Worm (Caenorhabditis elegans) whole organism, L4 larva: ENCODE data around the gene sre-31.
A peak's percentile ranks its signal among the peaks of the same experiment; 100 is the strongest.

ENCODE experiments used
- F26F4.8 ChIP-seq: fragments of 200-800 bp; sonication (Bioruptor generic); conservative IDR thresholded peaks from 2 replicates; pipeline ENCODE4 v1.3.6; 2022; ENCODE audit warnings: missing genetic modification characterization, missing compliant biosample characterization
- F37D6.2 ChIP-seq: sonication (generic microtip); optimal IDR thresholded peaks from 2 replicates; lab custom pipeline; 2016; ENCODE audit warnings: mild to moderate bottlenecking, missing genetic modification characterization, missing compliant biosample characterization
- R02D3.7 ChIP-seq: fragments of 150-350 bp; sonication (generic microtip); optimal IDR thresholded peaks from 3 replicates; lab custom pipeline; 2014; ENCODE audit warnings: missing biosample characterization, missing genetic modification characterization
- T20F7.1 ChIP-seq: fragments of 200-800 bp; sonication (Bioruptor generic); optimal IDR thresholded peaks from 2 replicates; lab custom pipeline; 2018; ENCODE audit warnings: mild to moderate bottlenecking, missing genetic modification characterization, missing compliant biosample characterization
- T26A8.4 ChIP-seq: fragments of 200-800 bp; sonication (Bioruptor generic); IDR thresholded peaks from 2 replicates; pipeline ENCODE4 v1.3.6; 2022; ENCODE audit warnings: missing genetic modification characterization, missing compliant biosample characterization
- Y5F2A.4 ChIP-seq: fragments of 200-800 bp; sonication (Bioruptor generic); optimal IDR thresholded peaks from 2 replicates; lab custom pipeline; 2018; ENCODE audit warnings: mild to moderate bottlenecking, missing genetic modification characterization, missing compliant biosample characterization
- Y75B8A.6 ChIP-seq: fragments of 200-800 bp; sonication (Bioruptor generic); IDR thresholded peaks from 2 replicates; pipeline ENCODE4 v1.3.6; 2022; ENCODE audit warnings: missing genetic modification reagents, missing genetic modification characterization, missing compliant biosample characterization
- ZK546.5 ChIP-seq, 2 experiments: sonication (generic microtip); optimal IDR thresholded peaks; 2 replicates each; lab custom pipeline; 2017; ENCODE audit warnings: missing biosample characterization in 2 of 2, missing genetic modification characterization in 2 of 2
- aha-1 ChIP-seq: fragments of 150-350 bp; peaks from one replicate; lab custom pipeline; 2014; ENCODE audit warnings: missing biosample characterization, missing genetic modification characterization
- aly-2 ChIP-seq: sonication (generic microtip); optimal IDR thresholded peaks from 2 replicates; lab custom pipeline; 2018; ENCODE audit warnings: missing biosample characterization, missing genetic modification characterization
- arid-1 ChIP-seq: fragments of 200-800 bp; sonication (Bioruptor generic); conservative IDR thresholded peaks from 2 replicates; pipeline ENCODE4 v1.3.6; 2022; ENCODE audit warnings: missing genetic modification reagents, missing genetic modification characterization, missing compliant biosample characterization
- attf-4 ChIP-seq: sonication (generic microtip); optimal IDR thresholded peaks from 3 replicates; lab custom pipeline; 2017; ENCODE audit warnings: missing biosample characterization, missing genetic modification characterization
- ceh-62 ChIP-seq: sonication (generic microtip); optimal IDR thresholded peaks from 2 replicates; lab custom pipeline; 2017; ENCODE audit warnings: missing biosample characterization, missing genetic modification characterization
- ceh-82 ChIP-seq: sonication (generic microtip); optimal IDR thresholded peaks from 2 replicates; lab custom pipeline; 2017; ENCODE audit warnings: missing biosample characterization, missing genetic modification characterization
- daf-12 ChIP-seq: fragments of 150-350 bp; optimal IDR thresholded peaks from 2 replicates; lab custom pipeline; 2014; ENCODE audit warnings: missing biosample characterization, missing genetic modification reagents, missing genetic modification characterization
- daf-16 ChIP-seq, 3 experiments: sonication (generic microtip); optimal IDR thresholded peaks; 2 replicates each; lab custom pipeline; 2016 to 2017; ENCODE audit warnings: missing genetic modification characterization in 3 of 3, missing genetic modification reagents in 3 of 3, mild to moderate bottlenecking in 2 of 3, missing compliant biosample characterization in 2 of 3, missing biosample characterization in 1 of 3, moderate library complexity in 1 of 3
- daf-8 ChIP-seq: fragments of 200-800 bp; sonication (Bioruptor generic); IDR thresholded peaks from 2 replicates; pipeline ENCODE4 v1.3.6; 2022; ENCODE audit warnings: missing genetic modification characterization, missing compliant biosample characterization
- dmd-6 ChIP-seq: fragments of 200-800 bp; sonication (Bioruptor generic); IDR thresholded peaks from 2 replicates; pipeline ENCODE4 v1.3.6; 2022; ENCODE audit warnings: missing genetic modification reagents, missing genetic modification characterization, missing compliant biosample characterization
- duxl-1 ChIP-seq: sonication (generic microtip); optimal IDR thresholded peaks from 2 replicates; lab custom pipeline; 2016; ENCODE audit warnings: mild to moderate bottlenecking, missing genetic modification characterization, moderate library complexity, missing compliant biosample characterization; ENCODE audit not compliant: poor library complexity
- fos-1 ChIP-seq: fragments of 150-350 bp; optimal IDR thresholded peaks from 2 replicates; lab custom pipeline; 2014; ENCODE audit warnings: missing biosample characterization, missing genetic modification characterization
- hlh-11 ChIP-seq: fragments of 200-800 bp; sonication (Bioruptor generic); optimal IDR thresholded peaks from 2 replicates; lab custom pipeline; 2018; ENCODE audit warnings: mild to moderate bottlenecking, missing genetic modification characterization, missing compliant biosample characterization
- hlh-30 ChIP-seq: sonication (generic microtip); optimal IDR thresholded peaks from 2 replicates; lab custom pipeline; 2017; ENCODE audit warnings: antibody characterized with exemption, mild to moderate bottlenecking, missing genetic modification characterization, missing compliant biosample characterization; ENCODE audit not compliant: insufficient read depth
- hmg-1.1 ChIP-seq: fragments of 200-800 bp; sonication (Bioruptor generic); IDR thresholded peaks from 2 replicates; pipeline ENCODE4 v1.3.6; 2022; ENCODE audit warnings: missing genetic modification reagents, missing genetic modification characterization, missing compliant biosample characterization
- jun-1 ChIP-seq: fragments of 150-350 bp; optimal IDR thresholded peaks from 2 replicates; lab custom pipeline; 2014; ENCODE audit warnings: missing biosample characterization, missing genetic modification reagents, missing genetic modification characterization
- lin-1 ChIP-seq: fragments of 200-800 bp; sonication (Bioruptor generic); IDR thresholded peaks from 2 replicates; pipeline ENCODE4 v1.3.6; 2022; ENCODE audit warnings: missing genetic modification reagents, missing genetic modification characterization, missing compliant biosample characterization
- lin-29 ChIP-seq: fragments of 200-800 bp; sonication (Bioruptor generic); IDR thresholded peaks from 2 replicates; pipeline ENCODE4 v1.3.6; 2022; ENCODE audit warnings: missing genetic modification reagents, missing genetic modification characterization, missing compliant biosample characterization
- lin-39 ChIP-seq: fragments of 150-350 bp; optimal IDR thresholded peaks from 2 replicates; lab custom pipeline; 2014; ENCODE audit warnings: missing biosample characterization, missing genetic modification reagents, missing genetic modification characterization
- lir-3 ChIP-seq: sonication (generic microtip); optimal IDR thresholded peaks from 2 replicates; lab custom pipeline; 2016; ENCODE audit warnings: mild to moderate bottlenecking, missing genetic modification characterization, missing compliant biosample characterization
- mdl-1 ChIP-seq, 2 experiments: fragments of 150-350 bp in 1 of 2; sonication (generic microtip) in 1 of 2; optimal IDR thresholded peaks; 2 replicates each; lab custom pipeline; 2014 to 2017; ENCODE audit warnings: missing biosample characterization in 2 of 2, missing genetic modification characterization in 2 of 2
- mes-2 ChIP-seq: sonication (generic microtip); optimal IDR thresholded peaks from 2 replicates; lab custom pipeline; 2016; ENCODE audit warnings: missing genotype, mild to moderate bottlenecking, missing genetic modification characterization, missing compliant biosample characterization; ENCODE audit not compliant: poor library complexity, severe bottlenecking
- nhr-10 ChIP-seq: fragments of 150-350 bp; optimal IDR thresholded peaks from 2 replicates; lab custom pipeline; 2014; ENCODE audit warnings: missing biosample characterization, missing genetic modification characterization
- nhr-102 ChIP-seq: sonication (generic microtip); optimal IDR thresholded peaks from 2 replicates; lab custom pipeline; 2016; ENCODE audit warnings: mild to moderate bottlenecking, missing genetic modification characterization, moderate library complexity, missing compliant biosample characterization
- nhr-111 ChIP-seq: fragments of 200-800 bp; sonication (Bioruptor generic); optimal IDR thresholded peaks from 2 replicates; lab custom pipeline; 2018; ENCODE audit warnings: mild to moderate bottlenecking, missing genetic modification characterization, missing compliant biosample characterization
- nhr-25 ChIP-seq: sonication (generic microtip); optimal IDR thresholded peaks from 2 replicates; lab custom pipeline; 2017; ENCODE audit warnings: missing genetic modification characterization, mild to moderate bottlenecking, missing compliant biosample characterization, antibody characterized with exemption, moderate library complexity, borderline replicate concordance; ENCODE audit not compliant: insufficient read depth
- nhr-6 ChIP-seq: fragments of 150-350 bp; optimal IDR thresholded peaks from 2 replicates; lab custom pipeline; 2014; ENCODE audit warnings: missing biosample characterization, missing genetic modification characterization
- nhr-76 ChIP-seq: fragments of 150-350 bp; optimal IDR thresholded peaks from 2 replicates; lab custom pipeline; 2014; ENCODE audit warnings: missing biosample characterization, missing genetic modification characterization
- nhr-77 ChIP-seq: fragments of 150-350 bp; optimal IDR thresholded peaks from 2 replicates; lab custom pipeline; 2014; ENCODE audit warnings: missing biosample characterization, missing genetic modification characterization
- php-3 ChIP-seq: fragments of 200-800 bp; sonication (Bioruptor generic); IDR thresholded peaks from 2 replicates; pipeline ENCODE4 v1.3.6; 2022; ENCODE audit warnings: missing genetic modification reagents, missing genetic modification characterization, missing compliant biosample characterization
- pqm-1 ChIP-seq: sonication (generic microtip); optimal IDR thresholded peaks from 2 replicates; lab custom pipeline; 2017; ENCODE audit warnings: missing biosample characterization, missing genetic modification characterization
- rbr-2 ChIP-seq: sonication (generic microtip); optimal IDR thresholded peaks from 2 replicates; lab custom pipeline; 2016; ENCODE audit warnings: missing genotype, missing genetic modification characterization, missing compliant biosample characterization
- skn-1 ChIP-seq: fragments of 150-350 bp; optimal IDR thresholded peaks from 2 replicates; lab custom pipeline; 2014; ENCODE audit warnings: missing biosample characterization, missing genetic modification characterization
- snpc-4 ChIP-seq: fragments of 150-350 bp; optimal IDR thresholded peaks from 2 replicates; lab custom pipeline; 2014; ENCODE audit warnings: missing biosample characterization, missing genetic modification characterization
- spr-3 ChIP-seq: fragments of 200-800 bp; sonication (Bioruptor generic); optimal IDR thresholded peaks from 2 replicates; lab custom pipeline; 2018; ENCODE audit warnings: mild to moderate bottlenecking, missing genetic modification characterization, missing compliant biosample characterization
- vab-7 ChIP-seq: fragments of 200-800 bp; sonication (Bioruptor generic); IDR thresholded peaks from 2 replicates; pipeline ENCODE4 v1.3.6; 2022; ENCODE audit warnings: missing genetic modification reagents, missing genetic modification characterization, missing compliant biosample characterization
- zag-1 ChIP-seq: fragments of 150-350 bp; optimal IDR thresholded peaks from 2 replicates; lab custom pipeline; 2014; ENCODE audit warnings: missing biosample characterization, missing genetic modification characterization
- zfp-3 ChIP-seq: fragments of 200-800 bp; sonication (Bioruptor generic); conservative IDR thresholded peaks from 2 replicates; pipeline ENCODE4 v1.3.6; 2022; ENCODE audit warnings: missing genetic modification reagents, missing genetic modification characterization, missing compliant biosample characterization
- zip-11 ChIP-seq: fragments of 200-800 bp; sonication (Bioruptor generic); IDR thresholded peaks from 2 replicates; pipeline ENCODE4 v1.3.6; 2022; ENCODE audit warnings: missing genetic modification characterization, missing compliant biosample characterization
- zip-2 ChIP-seq: fragments of 150-350 bp; optimal IDR thresholded peaks from 2 replicates; lab custom pipeline; 2014; ENCODE audit warnings: missing biosample characterization, missing genetic modification characterization
- ztf-11 ChIP-seq: fragments of 150-350 bp; optimal IDR thresholded peaks from 2 replicates; lab custom pipeline; 2014; ENCODE audit warnings: missing biosample characterization, missing genetic modification characterization

The sre-31 gene

DNA sequence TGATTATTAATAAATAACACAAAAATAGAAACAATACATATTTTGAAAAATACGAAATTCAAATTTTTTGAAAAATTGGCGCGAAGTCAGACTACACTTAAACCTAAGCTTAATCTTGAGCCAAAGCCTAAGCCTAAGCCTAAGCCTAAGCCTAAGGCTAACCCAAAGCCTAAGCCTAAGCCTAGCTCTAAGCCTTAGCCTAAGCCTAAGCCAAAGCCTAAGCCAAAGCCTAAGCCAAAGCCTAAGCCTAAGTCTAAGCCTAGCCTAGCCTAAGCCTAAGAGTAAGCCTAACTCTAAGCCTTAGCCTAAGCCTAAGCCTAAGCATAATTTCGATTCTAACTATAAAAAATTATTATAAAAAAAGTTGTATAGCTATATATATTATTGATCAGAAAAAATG lies 27.7 kb downstream of the sre-31 start:
- TF ChIP-seq aha-1 (tag; lab: Kevin White, UChicago) (no peak), snpc-4 (tag; lab: Kevin White, UChicago) (no peak), hmg-1.1 (no peak), zip-2 (tag; lab: Kevin White, UChicago) (no peak), aly-2 (no peak), F26F4.8 (no peak), nhr-102 (tag; lab: Kevin White, UChicago) (no peak), Y75B8A.6 (GFP tag; lab: Robert Waterston, UW) (no peak), jun-1 (tag; lab: Kevin White, UChicago) (no peak), nhr-10 (tag; lab: Kevin White, UChicago) (no peak), duxl-1 (no peak), php-3 (GFP tag; lab: Robert Waterston, UW) (no peak), ceh-62 (tag; lab: Kevin White, UChicago) (no peak), dmd-6 (GFP tag; lab: Robert Waterston, UW) (no peak), daf-12 (no peak), nhr-77 (tag; lab: Kevin White, UChicago) (no peak)
- TF ChIP-seq, all 104 proteins: peak for 0

- TF ChIP-seq jun-1 (tag; lab: Kevin White, UChicago) (no peak), vab-7 (GFP tag; lab: Robert Waterston, UW) (no peak), zip-2 (tag; lab: Kevin White, UChicago) (no peak)
Observed at ce11 chrII:12379430-12379829, 29.2 kb downstream of the sre-31 start, which contains the start of gene marc-5. Gene marc-5 (minus strand): TSS chrII:12379530.

- no peak for TF ChIP-seq ZK546.5 (tag; optimal IDR thresholded peaks at IDR 0.05; lab: Kevin White, UChicago)
- TF ChIP-seq aha-1 (tag; lab: Kevin White, UChicago): no peak
- TF ChIP-seq F37D6.2 (tag; lab: Kevin White, UChicago): no peak
- TF ChIP-seq hlh-11 (tag; lab: Kevin White, UChicago): no peak
- TF ChIP-seq zfp-3 (GFP tag; lab: Robert Waterston, UW): no peak
- TF ChIP-seq nhr-77 (tag; lab: Kevin White, UChicago): no peak
- no peak for TF ChIP-seq T20F7.1 (GFP tag; lab: Kevin White, UChicago)
- TF ChIP-seq R02D3.7 (tag; lab: Kevin White, UChicago): no peak
- TF ChIP-seq lir-3 (tag; lab: Kevin White, UChicago): no peak
- no peak for TF ChIP-seq ceh-82 (tag; lab: Kevin White, UChicago)
- TF ChIP-seq daf-16 (GFP tag; optimal IDR thresholded peaks at IDR 0.05; lab: Kevin White, UChicago): peak in 1 of 2 experiments; percentile 65
- peak; percentile 66 for TF ChIP-seq daf-16 (tag; optimal IDR thresholded peaks at IDR 0.05; lab: Kevin White, UChicago)
- no peak for TF ChIP-seq zip-11 (GFP tag; lab: Robert Waterston, UW)
- no peak for TF ChIP-seq ztf-11
- no peak for TF ChIP-seq Y5F2A.4 (GFP tag; lab: Kevin White, UChicago)
- no peak for TF ChIP-seq aly-2
- TF ChIP-seq nhr-76: no peak
- peak; percentile 33 for TF ChIP-seq mes-2 (tag; lab: Kevin White, UChicago)
- peak; percentile 53 for TF ChIP-seq hlh-30
- no peak for TF ChIP-seq pqm-1 (tag; lab: Kevin White, UChicago)
- peak in 1 of 2 experiments; percentile 23 for TF ChIP-seq mdl-1 (tag; optimal IDR thresholded peaks at IDR 0.05; lab: Kevin White, UChicago)
- no peak for TF ChIP-seq T26A8.4 (GFP tag; lab: Robert Waterston, UW)
- TF ChIP-seq skn-1 (tag; lab: Kevin White, UChicago): no peak
- TF ChIP-seq nhr-111 (GFP tag; lab: Kevin White, UChicago): no peak
- no peak for TF ChIP-seq nhr-25 (tag; lab: Kevin White, UChicago)
- no peak for TF ChIP-seq lin-1 (GFP tag; lab: Robert Waterston, UW)
- TF ChIP-seq zag-1 (tag; lab: Kevin White, UChicago): no peak
- no peak for TF ChIP-seq attf-4
- peak; percentile 35 for TF ChIP-seq nhr-6 (tag; lab: Kevin White, UChicago)
- TF ChIP-seq spr-3 (GFP tag; lab: Kevin White, UChicago): no peak
- no peak for TF ChIP-seq daf-8 (GFP tag; lab: Robert Waterston, UW)
- TF ChIP-seq lin-29 (GFP tag; lab: Robert Waterston, UW): no peak
- peak; percentile 42 for TF ChIP-seq rbr-2 (tag; lab: Kevin White, UChicago)
- no peak for TF ChIP-seq fos-1 (tag; lab: Kevin White, UChicago)
- TF ChIP-seq arid-1 (GFP tag; lab: Robert Waterston, UW): no peak
- TF ChIP-seq lin-39 (tag; lab: Kevin White, UChicago): no peak
Observed at ce11 chrII:12378793-12379192, 29.8 kb downstream of the sre-31 start.
